Fruit fly (Drosophila melanogaster) whole organism, pupa: ENCODE results near the gene ara.
A peak's percentile ranks its signal among the peaks of the same experiment; 100 is the strongest.

Experiments
- CG10348 ChIP-seq: fragments of 200-800 bp; sonication (Bioruptor generic); IDR thresholded peaks from 2 replicates; pipeline ENCODE4 v1.3.6; 2022; ENCODE audit warnings: missing biosample characterization, missing genetic modification characterization
- CG12605 ChIP-seq: fragments of 200-800 bp; sonication (Bioruptor generic); IDR thresholded peaks from 2 replicates; pipeline ENCODE4 v1.3.6; 2022; ENCODE audit warnings: missing biosample characterization, missing genetic modification characterization
- CG13204 ChIP-seq: fragments of 200-800 bp; sonication (Bioruptor generic); optimal IDR thresholded peaks from 2 replicates; lab custom pipeline; 2018; ENCODE audit warnings: missing biosample characterization, mild to moderate bottlenecking, missing genetic modification characterization, moderate library complexity
- CG14655 ChIP-seq: fragments of 200-800 bp; sonication (Bioruptor generic); optimal IDR thresholded peaks from 3 replicates; lab custom pipeline; 2017; ENCODE audit warnings: mild to moderate bottlenecking, missing biosample characterization, missing genetic modification reagents, missing genetic modification characterization
- CG15710 ChIP-seq: fragments of 200-800 bp; sonication (Bioruptor generic); optimal IDR thresholded peaks from 2 replicates; lab custom pipeline; 2018; ENCODE audit warnings: missing biosample characterization, mild to moderate bottlenecking, missing genetic modification characterization, moderate library complexity
- CG17806 ChIP-seq: fragments of 200-800 bp; sonication (Bioruptor generic); optimal IDR thresholded peaks from 2 replicates; lab custom pipeline; 2018; ENCODE audit warnings: missing biosample characterization, mild to moderate bottlenecking, missing genetic modification characterization, moderate library complexity
- CG32121 ChIP-seq: fragments of 200-800 bp; sonication (Bioruptor generic); IDR thresholded peaks from 2 replicates; pipeline ENCODE4 v1.3.6; 2022; ENCODE audit warnings: missing biosample characterization, missing genetic modification characterization
- CG34367 ChIP-seq: fragments of 200-800 bp; sonication (Bioruptor generic); optimal IDR thresholded peaks from 2 replicates; lab custom pipeline; 2018; ENCODE audit warnings: missing biosample characterization, mild to moderate bottlenecking, missing genetic modification characterization
- CG4496 ChIP-seq: fragments of 200-800 bp; sonication (Bioruptor generic); IDR thresholded peaks from 3 replicates; pipeline ENCODE4 v1.3.6; 2022; ENCODE audit warnings: missing biosample characterization, missing genetic modification characterization
- CG8159 ChIP-seq: fragments of 200-800 bp; sonication (Bioruptor generic); optimal IDR thresholded peaks from 3 replicates; lab custom pipeline; 2018; ENCODE audit warnings: missing biosample characterization, mild to moderate bottlenecking, missing genetic modification characterization, moderate library complexity
- CG8301 ChIP-seq: fragments of 200-800 bp; sonication (Bioruptor generic); optimal IDR thresholded peaks from 2 replicates; lab custom pipeline; 2018; ENCODE audit warnings: missing biosample characterization, mild to moderate bottlenecking, missing genetic modification characterization
- CG9948 ChIP-seq: fragments of 200-800 bp; sonication (Bioruptor generic); optimal IDR thresholded peaks from 2 replicates; lab custom pipeline; 2018; ENCODE audit warnings: missing biosample characterization, mild to moderate bottlenecking, missing genetic modification characterization, moderate library complexity
- D1 ChIP-seq: fragments of 200-800 bp; sonication (Bioruptor generic); optimal IDR thresholded peaks from 2 replicates; lab custom pipeline; 2018; ENCODE audit warnings: missing biosample characterization, mild to moderate bottlenecking, missing genetic modification characterization, moderate library complexity
- EcR ChIP-seq: fragments of 200-800 bp; sonication (Bioruptor generic); optimal IDR thresholded peaks from 3 replicates; lab custom pipeline; 2019; ENCODE audit warnings: missing biosample characterization, missing genetic modification characterization, mild to moderate bottlenecking, moderate library complexity, missing genetic modification reagents
- Ets98B ChIP-seq: fragments of 200-800 bp; sonication (Bioruptor generic); IDR thresholded peaks from 2 replicates; pipeline ENCODE4 v1.3.6; 2022; ENCODE audit warnings: missing biosample characterization, missing genetic modification characterization
- Pif1A ChIP-seq: fragments of 200-800 bp; sonication (Bioruptor generic); optimal IDR thresholded peaks from 3 replicates; lab custom pipeline; 2016; ENCODE audit warnings: missing biosample characterization, missing genetic modification characterization
- Pif1B ChIP-seq: fragments of 200-800 bp; sonication (Bioruptor generic); optimal IDR thresholded peaks from 3 replicates; lab custom pipeline; 2016; ENCODE audit warnings: missing biosample characterization, missing genetic modification characterization
- Snoo ChIP-seq: fragments of 200-800 bp; sonication (Bioruptor generic); optimal IDR thresholded peaks from 3 replicates; lab custom pipeline; 2017; ENCODE audit warnings: missing biosample characterization, mild to moderate bottlenecking, missing genetic modification characterization, inconsistent platforms
- fd96Ca ChIP-seq: fragments of 200-800 bp; sonication (Bioruptor generic); IDR thresholded peaks from 3 replicates; pipeline ENCODE4 v1.3.6; 2022; ENCODE audit warnings: missing biosample characterization, missing genetic modification characterization
- gl ChIP-seq: fragments of 200-800 bp; sonication (Bioruptor generic); optimal IDR thresholded peaks from 2 replicates; lab custom pipeline; 2018; ENCODE audit warnings: missing biosample characterization, mild to moderate bottlenecking, missing genetic modification characterization
- rn ChIP-seq: fragments of 200-800 bp; sonication (Bioruptor generic); IDR thresholded peaks from 2 replicates; pipeline ENCODE4 v1.3.6; 2022; ENCODE audit warnings: missing biosample characterization, missing genetic modification characterization

Gene ara

DNA sequence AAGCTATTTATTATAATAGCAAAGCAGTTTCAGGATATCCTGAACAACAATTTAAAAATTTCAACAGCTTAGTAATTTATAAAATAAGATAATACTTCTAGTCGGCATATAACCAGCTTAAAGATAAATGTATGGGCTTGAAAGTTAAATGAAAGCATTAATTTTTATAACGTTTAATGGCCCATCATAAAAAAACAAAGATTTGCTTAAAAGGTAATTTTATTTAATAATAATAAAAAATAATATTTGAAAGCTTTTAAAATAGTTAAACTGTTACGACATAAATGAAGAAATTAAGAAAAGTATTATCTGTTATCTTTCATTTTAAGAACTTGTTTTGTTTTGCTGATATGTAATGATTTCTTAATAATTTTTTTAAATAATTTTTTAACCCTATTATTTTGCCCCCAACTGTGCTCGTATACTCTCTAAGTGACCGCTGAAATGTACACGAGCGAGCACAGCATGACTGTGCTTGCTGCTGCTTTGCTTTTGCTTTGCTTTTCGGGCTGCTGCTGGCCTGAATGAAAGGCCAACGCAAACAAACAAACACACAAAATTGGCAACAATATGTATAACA is 6.8 kb downstream of the ara start:
- TF ChIP-seq fd96Ca (GFP tag; lab: Robert Waterston, UW) (no peak), gl (tag; lab: Kevin White, UChicago) (no peak), Snoo (tag; lab: Kevin White, UChicago) (no peak), Ets98B (GFP tag; lab: Robert Waterston, UW) (no peak), CG13204 (no peak), CG10348 (GFP tag; lab: Robert Waterston, UW) (no peak)

DNA sequence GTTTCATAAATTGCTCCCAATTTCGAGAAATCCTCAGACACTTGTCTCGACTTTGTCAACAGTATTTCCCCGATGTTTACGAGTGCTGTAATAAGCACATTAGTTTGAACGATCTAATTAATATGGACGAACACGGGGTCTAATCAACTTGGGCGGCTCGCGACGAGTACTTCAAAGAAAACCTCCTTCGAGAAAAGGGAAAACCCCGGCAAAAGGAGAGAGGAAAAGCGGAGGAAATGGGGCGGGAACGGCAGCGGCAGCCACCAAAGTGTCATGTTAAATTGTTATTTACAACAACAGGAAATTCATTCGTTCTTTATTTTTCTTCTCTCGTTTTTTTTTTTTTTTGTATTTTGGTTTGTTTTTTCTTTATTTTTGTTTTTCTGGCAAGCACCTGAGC is 7.8 kb downstream of the ara start:
- TF ChIP-seq Snoo (tag; lab: Kevin White, UChicago) (no peak), rn (GFP tag; lab: Robert Waterston, UW) (no peak), CG10348 (GFP tag; lab: Robert Waterston, UW) (no peak), CG4496 (GFP tag; lab: Robert Waterston, UW) (no peak), CG17806 (tag; lab: Kevin White, UChicago) (no peak), CG8301 (tag; lab: Kevin White, UChicago) (no peak), Pif1B (GFP tag; lab: Kevin White, UChicago) (no peak)

DNA sequence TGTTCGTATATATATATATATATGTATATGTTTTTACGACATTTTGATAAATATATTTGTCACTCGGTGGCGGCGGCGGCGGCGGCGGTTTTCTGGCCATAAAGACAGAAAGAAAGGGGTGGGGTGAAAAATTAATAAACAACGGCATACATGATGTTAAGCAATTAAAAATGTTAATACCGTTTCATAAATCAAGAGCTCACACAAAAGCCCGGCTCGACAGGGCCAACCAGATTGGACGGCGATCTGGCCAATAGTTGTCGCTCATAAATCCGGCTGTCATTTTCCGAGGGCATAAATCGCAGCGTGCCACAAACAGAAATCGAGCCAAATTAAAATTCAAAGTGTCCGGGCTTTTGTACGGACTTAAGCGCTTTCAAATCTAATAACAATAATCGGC is 8.4 kb downstream of the ara start:
- no peak for TF ChIP-seq CG8159
- no peak for TF ChIP-seq CG14655 (GFP tag; lab: Kevin White, UChicago)
- no peak for TF ChIP-seq rn (GFP tag; lab: Robert Waterston, UW)
- TF ChIP-seq CG13204: no peak
- no peak for TF ChIP-seq D1 (tag; lab: Kevin White, UChicago)
- TF ChIP-seq Pif1A (GFP tag; lab: Kevin White, UChicago): no peak
- TF ChIP-seq CG8301 (tag; lab: Kevin White, UChicago): no peak
- no peak for TF ChIP-seq Snoo (tag; lab: Kevin White, UChicago)
- TF ChIP-seq CG10348 (GFP tag; lab: Robert Waterston, UW): no peak
- TF ChIP-seq CG32121 (GFP tag; lab: Robert Waterston, UW): no peak
- no peak for TF ChIP-seq gl (tag; lab: Kevin White, UChicago)
- no peak for TF ChIP-seq CG17806 (tag; lab: Kevin White, UChicago)
- no peak for TF ChIP-seq fd96Ca (GFP tag; lab: Robert Waterston, UW)
- no peak for TF ChIP-seq CG15710 (tag; lab: Kevin White, UChicago)
- no peak for TF ChIP-seq Ets98B (GFP tag; lab: Robert Waterston, UW)
- TF ChIP-seq CG9948: no peak
- no peak for TF ChIP-seq CG12605 (GFP tag; lab: Robert Waterston, UW)
- no peak for TF ChIP-seq EcR
- no peak for TF ChIP-seq Pif1B (GFP tag; lab: Kevin White, UChicago)
- TF ChIP-seq CG34367 (tag; lab: Kevin White, UChicago): no peak
- TF ChIP-seq, all 21 proteins: peak for 0

DNA sequence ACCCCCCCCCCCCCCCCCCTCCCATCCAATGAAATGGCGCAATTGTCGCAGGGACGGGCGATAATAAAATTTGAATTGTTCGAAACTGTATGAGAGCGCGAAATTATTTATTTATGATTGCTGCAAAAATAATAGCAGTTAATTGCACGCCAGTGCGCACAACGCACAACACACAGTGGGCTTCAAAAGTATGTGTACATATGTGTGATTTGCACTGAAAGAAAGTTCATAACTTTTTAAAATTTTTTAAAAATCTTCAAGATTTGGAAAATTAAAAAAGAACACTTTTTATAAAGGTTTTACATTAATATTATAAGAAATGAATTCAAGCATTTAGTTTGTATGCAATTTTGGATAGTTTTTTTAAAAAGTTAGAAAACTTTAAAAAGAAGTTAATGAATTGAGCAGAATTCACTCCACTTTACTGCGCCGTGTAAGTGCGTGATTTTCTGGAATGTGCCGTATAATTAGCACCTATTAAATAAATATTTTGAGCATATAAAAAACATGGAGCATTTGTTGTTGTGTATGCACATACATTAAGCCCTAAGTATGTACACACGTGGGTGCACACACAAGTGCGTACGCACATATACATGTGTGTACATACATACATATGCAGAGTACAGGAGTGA is 9.6 kb downstream of the ara start:
- no peak for TF ChIP-seq rn (GFP tag; lab: Robert Waterston, UW)
- TF ChIP-seq EcR: no peak
- peak; percentile 8 for TF ChIP-seq CG15710 (tag; lab: Kevin White, UChicago)
- TF ChIP-seq CG34367 (tag; lab: Kevin White, UChicago): peak; percentile 32
- TF ChIP-seq fd96Ca (GFP tag; lab: Robert Waterston, UW): no peak
- no peak for TF ChIP-seq CG12605 (GFP tag; lab: Robert Waterston, UW)
- no peak for TF ChIP-seq CG13204
- TF ChIP-seq CG4496 (GFP tag; lab: Robert Waterston, UW): no peak
- peak; percentile 7 for TF ChIP-seq CG17806 (tag; lab: Kevin White, UChicago)
- TF ChIP-seq Pif1A (GFP tag; lab: Kevin White, UChicago): no peak
- no peak for TF ChIP-seq Pif1B (GFP tag; lab: Kevin White, UChicago)
- peak; percentile 28 for TF ChIP-seq CG9948
- no peak for TF ChIP-seq gl (tag; lab: Kevin White, UChicago)
- TF ChIP-seq CG14655 (GFP tag; lab: Kevin White, UChicago): peak; percentile 39
- TF ChIP-seq CG8301 (tag; lab: Kevin White, UChicago): no peak
- peak; percentile 46 for TF ChIP-seq CG8159
- TF ChIP-seq CG32121 (GFP tag; lab: Robert Waterston, UW): no peak
- TF ChIP-seq CG10348 (GFP tag; lab: Robert Waterston, UW): no peak
- TF ChIP-seq D1 (tag; lab: Kevin White, UChicago): peak; percentile 18
- TF ChIP-seq Snoo (tag; lab: Kevin White, UChicago): no peak
- TF ChIP-seq Ets98B (GFP tag; lab: Robert Waterston, UW): no peak

DNA sequence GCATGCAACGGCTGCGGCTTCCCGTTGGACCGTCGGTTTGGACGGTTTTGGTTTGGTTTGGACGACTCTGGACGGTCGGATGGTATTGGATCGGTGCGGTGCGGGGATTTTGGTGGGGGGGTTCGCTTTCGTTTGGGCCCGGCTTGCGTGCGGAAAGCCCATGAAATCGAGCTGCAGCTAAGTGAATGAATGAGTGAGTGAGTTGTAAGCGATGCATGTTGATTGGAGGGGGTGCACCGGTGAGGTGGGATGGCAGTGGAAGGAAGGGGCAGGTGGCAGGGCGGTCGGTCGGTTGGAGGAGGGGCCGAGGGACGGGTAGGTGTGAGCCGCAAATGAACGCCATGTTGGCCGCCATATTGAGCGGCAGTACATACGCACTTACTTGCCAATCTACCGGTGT is 10.2 kb downstream of the ara start:
- no peak for TF ChIP-seq CG15710 (tag; lab: Kevin White, UChicago)
- TF ChIP-seq CG13204: peak; percentile 47

DNA sequence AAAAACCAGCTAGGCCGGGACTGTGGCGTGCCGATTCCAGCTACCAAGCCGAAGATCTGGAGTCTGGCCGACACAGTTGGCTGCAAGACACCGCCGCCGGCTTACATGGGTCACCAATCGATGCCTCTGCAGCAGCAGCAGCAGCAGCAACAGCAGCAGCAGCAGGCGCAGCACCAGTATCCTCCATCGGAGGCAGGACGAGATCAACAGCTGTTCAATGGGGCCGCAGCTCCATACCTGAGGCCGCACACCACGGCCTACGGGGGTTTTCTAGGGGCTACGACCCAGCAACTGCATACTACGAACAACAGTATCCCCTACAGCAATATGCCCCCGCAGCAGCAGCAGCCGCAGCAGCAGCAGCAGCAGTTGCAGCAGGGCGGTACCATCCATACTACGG is 14.4 kb downstream of the ara start:
- no peak for TF ChIP-seq CG8301 (tag; lab: Kevin White, UChicago)
- no peak for TF ChIP-seq Pif1B (GFP tag; lab: Kevin White, UChicago)
- TF ChIP-seq CG14655 (GFP tag; lab: Kevin White, UChicago): no peak
- no peak for TF ChIP-seq EcR
- TF ChIP-seq CG12605 (GFP tag; lab: Robert Waterston, UW): no peak
- TF ChIP-seq CG13204: no peak
- no peak for TF ChIP-seq Pif1A (GFP tag; lab: Kevin White, UChicago)
- no peak for TF ChIP-seq CG15710 (tag; lab: Kevin White, UChicago)
- no peak for TF ChIP-seq CG32121 (GFP tag; lab: Robert Waterston, UW)
- TF ChIP-seq Ets98B (GFP tag; lab: Robert Waterston, UW): no peak
- TF ChIP-seq D1 (tag; lab: Kevin White, UChicago): no peak
- TF ChIP-seq fd96Ca (GFP tag; lab: Robert Waterston, UW): no peak
- no peak for TF ChIP-seq CG8159
- no peak for TF ChIP-seq Snoo (tag; lab: Kevin White, UChicago)
- TF ChIP-seq gl (tag; lab: Kevin White, UChicago): no peak
- no peak for TF ChIP-seq CG9948
- no peak for TF ChIP-seq CG10348 (GFP tag; lab: Robert Waterston, UW)
- TF ChIP-seq rn (GFP tag; lab: Robert Waterston, UW): no peak
- no peak for TF ChIP-seq CG17806 (tag; lab: Kevin White, UChicago)
- no peak for TF ChIP-seq CG34367 (tag; lab: Kevin White, UChicago)
